Fruit fly (Drosophila melanogaster) whole organism, embryonic: ENCODE data around the gene Psa.

Experiments used
- Atf-2 ChIP-seq: fragments of 200-800 bp; sonication (Bioruptor generic); optimal IDR thresholded peaks from 2 replicates; lab custom pipeline; 2016; ENCODE audit warnings: missing biosample characterization, missing genetic modification characterization
- CG10267 ChIP-seq: fragments of 200-800 bp; sonication (Bioruptor generic); optimal IDR thresholded peaks from 2 replicates; lab custom pipeline; 2018; ENCODE audit warnings: missing biosample characterization, mild to moderate bottlenecking, missing genetic modification characterization, moderate library complexity
- CG13287 ChIP-seq: fragments of 200-800 bp; sonication (Bioruptor generic); IDR thresholded peaks from 2 replicates; pipeline ENCODE4 v1.3.6; 2022; ENCODE audit warnings: missing biosample characterization, missing genetic modification characterization; ENCODE audit not compliant: partially characterized antibody
- CG14050 ChIP-seq: fragments of 200-800 bp; sonication (Bioruptor generic); IDR thresholded peaks from 3 replicates; pipeline ENCODE4 v1.3.6; 2022; ENCODE audit warnings: missing biosample characterization, missing genetic modification characterization
- CG14710 ChIP-seq: fragments of 200-800 bp; sonication (Bioruptor generic); optimal IDR thresholded peaks from 3 replicates; lab custom pipeline; 2019; ENCODE audit warnings: missing biosample characterization, mild to moderate bottlenecking, missing genetic modification characterization, moderate library complexity
- CG15011 ChIP-seq: fragments of 200-800 bp; sonication (Bioruptor generic); optimal IDR thresholded peaks from 3 replicates; lab custom pipeline; 2018; ENCODE audit warnings: missing biosample characterization, mild to moderate bottlenecking, missing genetic modification characterization
- CG17829 ChIP-seq: fragments of 200-800 bp; optimal IDR thresholded peaks from 2 replicates; lab custom pipeline; 2019; ENCODE audit warnings: missing biosample characterization, mild to moderate bottlenecking, missing genetic modification characterization, moderate library complexity
- CG18011 ChIP-seq: fragments of 200-800 bp; sonication (Bioruptor generic); optimal IDR thresholded peaks from 2 replicates; lab custom pipeline; 2017; ENCODE audit warnings: missing biosample characterization, missing genetic modification characterization, mild to moderate bottlenecking, moderate library complexity, missing genotype
- CG2202 ChIP-seq: fragments of 200-800 bp; sonication (Bioruptor generic); optimal IDR thresholded peaks from 2 replicates; lab custom pipeline; 2018; ENCODE audit warnings: missing biosample characterization, mild to moderate bottlenecking, missing genetic modification characterization
- CG3281 ChIP-seq: fragments of 200-800 bp; sonication (Bioruptor generic); optimal IDR thresholded peaks from 3 replicates; lab custom pipeline; 2017; ENCODE audit warnings: missing biosample characterization, mild to moderate bottlenecking, missing genetic modification characterization
- CG3407 ChIP-seq: fragments of 200-800 bp; sonication (Bioruptor generic); optimal IDR thresholded peaks from 2 replicates; lab custom pipeline; 2018; ENCODE audit warnings: missing biosample characterization, mild to moderate bottlenecking, missing genetic modification characterization
- CG34376 ChIP-seq: fragments of 200-800 bp; sonication (Bioruptor generic); optimal IDR thresholded peaks from 2 replicates; lab custom pipeline; 2018; ENCODE audit warnings: missing biosample characterization, mild to moderate bottlenecking, missing genetic modification characterization
- CG4424 ChIP-seq: fragments of 200-800 bp; sonication (Bioruptor generic); optimal IDR thresholded peaks from 3 replicates; lab custom pipeline; 2016; ENCODE audit warnings: missing biosample characterization, missing genetic modification characterization
- CG7271 ChIP-seq: fragments of 200-800 bp; sonication (Bioruptor generic); optimal IDR thresholded peaks from 2 replicates; lab custom pipeline; 2018; ENCODE audit warnings: missing biosample characterization, mild to moderate bottlenecking, missing genetic modification characterization, moderate library complexity
- CG7556 ChIP-seq: fragments of 200-800 bp; sonication (Bioruptor generic); optimal IDR thresholded peaks from 2 replicates; lab custom pipeline; 2017; ENCODE audit warnings: missing biosample characterization, mild to moderate bottlenecking, missing genetic modification characterization
- CG8388 ChIP-seq: fragments of 200-800 bp; sonication (Bioruptor generic); optimal IDR thresholded peaks from 2 replicates; lab custom pipeline; 2019; ENCODE audit warnings: missing biosample characterization, mild to moderate bottlenecking, missing genetic modification characterization, moderate library complexity
- CG8478 ChIP-seq: fragments of >200 bp; optimal IDR thresholded peaks from 2 replicates; lab custom pipeline; 2018
- CG9215 ChIP-seq: fragments of 200-800 bp; sonication (Bioruptor generic); IDR thresholded peaks from 2 replicates; pipeline ENCODE4 v1.3.6; 2022; ENCODE audit warnings: missing biosample characterization, missing genetic modification characterization
- CG9727 ChIP-seq: fragments of 200-800 bp; sonication (Bioruptor generic); optimal IDR thresholded peaks from 3 replicates; lab custom pipeline; 2017; ENCODE audit warnings: missing biosample characterization, mild to moderate bottlenecking, missing genetic modification characterization
- CkIIα-i1 ChIP-seq: fragments of 200-800 bp; sonication (Bioruptor generic); IDR thresholded peaks from 2 replicates; pipeline ENCODE4 v1.3.6; 2022; ENCODE audit warnings: missing biosample characterization, missing genetic modification characterization
- Doc3 ChIP-seq: fragments of 200-800 bp; sonication (Bioruptor generic); IDR thresholded peaks from 3 replicates; pipeline ENCODE4 v1.3.6; 2022; ENCODE audit warnings: missing biosample characterization, missing genetic modification characterization; ENCODE audit not compliant: partially characterized antibody
- Drgx ChIP-seq: fragments of 200-800 bp; sonication (Bioruptor generic); IDR thresholded peaks from 2 replicates; pipeline ENCODE4 v1.3.6; 2022; ENCODE audit warnings: missing biosample characterization, missing genetic modification characterization
- Fer3 ChIP-seq: fragments of 200-800 bp; sonication (Bioruptor generic); optimal IDR thresholded peaks from 2 replicates; lab custom pipeline; 2018; ENCODE audit warnings: missing biosample characterization, mild to moderate bottlenecking, missing genetic modification characterization, moderate library complexity
- Gsc ChIP-seq: fragments of 200-800 bp; sonication (Bioruptor generic); IDR thresholded peaks from 2 replicates; pipeline ENCODE4 v1.3.6; 2022; ENCODE audit warnings: missing biosample characterization, missing genetic modification characterization
- H15 ChIP-seq: fragments of 200-800 bp; sonication (Bioruptor generic); IDR thresholded peaks from 3 replicates; pipeline ENCODE4 v1.3.6; 2022; ENCODE audit warnings: missing biosample characterization, missing genetic modification characterization
- H2.0 ChIP-seq: fragments of 200-800 bp; sonication (Bioruptor generic); IDR thresholded peaks from 2 replicates; pipeline ENCODE4 v1.3.6; 2022; ENCODE audit warnings: missing biosample characterization, missing genetic modification characterization
- HLH4C ChIP-seq: fragments of 200-800 bp; sonication (Bioruptor generic); IDR thresholded peaks from 3 replicates; pipeline ENCODE4 v1.3.6; 2022; ENCODE audit warnings: missing biosample characterization, missing genetic modification characterization; ENCODE audit not compliant: partially characterized antibody
- HLH54F ChIP-seq: fragments of 200-800 bp; sonication (Bioruptor generic); optimal IDR thresholded peaks from 3 replicates; lab custom pipeline; 2016; ENCODE audit warnings: missing biosample characterization, missing genetic modification characterization
- Hand ChIP-seq: fragments of 200-800 bp; sonication (Bioruptor generic); optimal IDR thresholded peaks from 2 replicates; lab custom pipeline; 2017; ENCODE audit warnings: mild to moderate bottlenecking, missing biosample characterization, missing genetic modification reagents, missing genetic modification characterization
- Hr51 ChIP-seq, 2 experiments: fragments of 200-800 bp; sonication (Bioruptor generic); optimal IDR thresholded peaks; 2 replicates in 1 of 2; 3 replicates in 1 of 2; lab custom pipeline; 2016 to 2018; ENCODE audit warnings: missing biosample characterization in 2 of 2, missing genetic modification characterization in 2 of 2, mild to moderate bottlenecking in 1 of 2, moderate library complexity in 1 of 2
- MTF-1 ChIP-seq: fragments of 200-800 bp; sonication (Bioruptor generic); optimal IDR thresholded peaks from 2 replicates; lab custom pipeline; 2018; ENCODE audit warnings: missing biosample characterization, mild to moderate bottlenecking, missing genetic modification characterization, borderline replicate concordance
- Nf-YB ChIP-seq: fragments of 200-800 bp; sonication (Bioruptor generic); optimal IDR thresholded peaks from 3 replicates; lab custom pipeline; 2019; ENCODE audit warnings: missing biosample characterization, mild to moderate bottlenecking, missing genetic modification characterization, moderate library complexity
- Six4 ChIP-seq: fragments of 200-800 bp; sonication (Bioruptor generic); optimal IDR thresholded peaks from 2 replicates; lab custom pipeline; 2016; ENCODE audit warnings: missing biosample characterization, missing genetic modification characterization
- Tbp ChIP-seq: fragments of >200 bp; optimal IDR thresholded peaks from 2 replicates; lab custom pipeline; 2018; ENCODE audit warnings: missing biosample characterization, missing genetic modification characterization
- Usf ChIP-seq: fragments of 200-800 bp; sonication (Bioruptor generic); optimal IDR thresholded peaks from 2 replicates; lab custom pipeline; 2017; ENCODE audit warnings: missing genotype, missing biosample characterization, missing genetic modification characterization
- ac ChIP-seq: fragments of 200-800 bp; sonication (Bioruptor generic); optimal IDR thresholded peaks from 3 replicates; lab custom pipeline; 2017; ENCODE audit warnings: missing biosample characterization, mild to moderate bottlenecking, missing genetic modification characterization
- ato ChIP-seq: fragments of 200-800 bp; sonication (Bioruptor generic); IDR thresholded peaks from 2 replicates; pipeline ENCODE4 v1.3.6; 2022; ENCODE audit warnings: missing biosample characterization, missing genetic modification characterization; ENCODE audit not compliant: partially characterized antibody
- cg ChIP-seq: fragments of 200-800 bp; sonication (Bioruptor generic); optimal IDR thresholded peaks from 3 replicates; lab custom pipeline; 2019; ENCODE audit warnings: missing biosample characterization, mild to moderate bottlenecking, missing genetic modification characterization, moderate library complexity
- ewg ChIP-seq: fragments of 200-800 bp; sonication (Bioruptor generic); optimal IDR thresholded peaks from 3 replicates; lab custom pipeline; 2017; ENCODE audit warnings: mild to moderate bottlenecking, missing biosample characterization, missing genetic modification reagents, missing genetic modification characterization
- fd64A ChIP-seq: fragments of 200-800 bp; sonication (Bioruptor generic); optimal IDR thresholded peaks from 3 replicates; lab custom pipeline; 2018; ENCODE audit warnings: missing biosample characterization, mild to moderate bottlenecking, missing genetic modification characterization
- lab ChIP-seq: fragments of 200-800 bp; sonication (Bioruptor generic); optimal IDR thresholded peaks from 3 replicates; lab custom pipeline; 2017; ENCODE audit warnings: missing biosample characterization, missing genetic modification characterization, mild to moderate bottlenecking, moderate library complexity, missing genetic modification reagents
- maf-S ChIP-seq: fragments of 200-800 bp; sonication (Bioruptor generic); optimal IDR thresholded peaks from 2 replicates; lab custom pipeline; 2016; ENCODE audit warnings: missing biosample characterization, missing genetic modification characterization
- pb ChIP-seq: fragments of 200-800 bp; sonication (Bioruptor generic); optimal IDR thresholded peaks from 3 replicates; lab custom pipeline; 2016; ENCODE audit warnings: missing biosample characterization, missing genetic modification characterization
- pros ChIP-seq: fragments of 200-800 bp; sonication (Bioruptor generic); optimal IDR thresholded peaks from 3 replicates; lab custom pipeline; 2019; ENCODE audit warnings: missing biosample characterization, mild to moderate bottlenecking, missing genetic modification characterization, moderate library complexity
- sd ChIP-seq: fragments of 200-800 bp; sonication (Bioruptor generic); optimal IDR thresholded peaks from 3 replicates; lab custom pipeline; 2018; ENCODE audit warnings: missing biosample characterization, mild to moderate bottlenecking, missing genetic modification characterization, moderate library complexity
- seq ChIP-seq: fragments of 200-800 bp; sonication (Bioruptor generic); IDR thresholded peaks from 2 replicates; pipeline ENCODE4 v1.3.6; 2022; ENCODE audit warnings: missing biosample characterization, missing genetic modification characterization
- sim ChIP-seq: fragments of 200-800 bp; sonication (Bioruptor generic); IDR thresholded peaks from 2 replicates; pipeline ENCODE4 v1.3.6; 2022; ENCODE audit warnings: missing biosample characterization, missing genetic modification characterization
- tll ChIP-seq, 2 experiments: fragments of 200-800 bp in 1 of 2; fragments of >200 bp in 1 of 2; sonication (Bioruptor generic) in 1 of 2; optimal IDR thresholded peaks; 2 replicates each; lab custom pipeline; 2017 to 2019; ENCODE audit warnings: missing biosample characterization in 2 of 2, missing genetic modification characterization in 2 of 2, mild to moderate bottlenecking in 1 of 2, moderate library complexity in 1 of 2
- toy ChIP-seq: fragments of 200-800 bp; sonication (Bioruptor generic); IDR thresholded peaks from 2 replicates; pipeline ENCODE4 v1.3.6; 2022; ENCODE audit warnings: missing biosample characterization, missing genetic modification characterization
- z ChIP-seq: fragments of 200-800 bp; sonication (Bioruptor generic); IDR thresholded peaks from 3 replicates; pipeline ENCODE4 v1.3.6; 2022; ENCODE audit warnings: missing biosample characterization, missing genetic modification characterization

Gene Psa

DNA sequence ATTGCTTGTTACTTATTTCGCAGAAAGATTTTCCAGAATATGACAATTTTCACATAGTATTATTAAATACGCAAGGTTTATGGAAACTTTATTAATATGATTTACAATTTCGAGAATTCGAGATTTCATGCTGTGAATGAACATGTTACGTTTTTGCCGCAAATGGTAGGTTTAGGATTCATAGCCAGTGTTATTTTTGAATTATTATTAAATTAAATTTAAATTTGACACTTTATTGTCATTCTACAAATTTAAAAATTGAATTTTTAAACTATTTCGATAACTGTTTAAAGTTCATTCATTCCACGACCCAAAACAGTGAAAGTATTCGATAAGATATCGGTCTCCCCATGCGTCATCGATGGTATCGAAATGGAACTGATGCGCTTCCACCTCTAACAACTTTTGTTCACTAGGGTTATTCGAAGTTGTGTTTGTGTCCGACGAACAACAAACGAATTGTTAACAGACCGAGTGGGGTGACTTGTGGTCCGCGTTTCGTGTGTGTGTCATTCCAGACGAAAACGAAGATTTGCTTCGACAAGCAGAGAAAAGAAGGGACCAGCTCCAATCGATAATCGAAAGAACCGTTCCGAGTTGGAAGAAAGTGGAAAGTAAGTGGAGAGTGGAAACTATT is 43.2 kb downstream of the Psa start, which contains the start of the genes CG32313 and Pcyt1 (continued):
- TF ChIP-seq Hand (GFP tag; lab: Kevin White, UChicago) (no peak), CG7556 (GFP tag; lab: Kevin White, UChicago) (no peak), CG3407 (GFP tag; lab: Kevin White, UChicago) (no peak), Atf-2 (GFP tag; lab: Kevin White, UChicago) (no peak), CG10267 (tag; lab: Kevin White, UChicago) (peak; percentile 45), cg (GFP tag; lab: Kevin White, UChicago) (peak; percentile 35), CG18011 (GFP tag; lab: Kevin White, UChicago) (no peak), Hr51 (GFP tag; optimal IDR thresholded peaks at IDR 0.05; lab: Kevin White, UChicago) (no peak), CG3281 (GFP tag; lab: Kevin White, UChicago) (peak; percentile 31), CG8388 (no peak), maf-S (GFP tag; lab: Kevin White, UChicago) (no peak), CG14710 (tag; lab: Kevin White, UChicago) (peak; percentile 54), CG9215 (GFP tag; lab: Robert Waterston, UW) (no peak), ac (GFP tag; lab: Kevin White, UChicago) (no peak), ato (GFP tag; lab: Robert Waterston, UW) (peak; percentile 83), pros (GFP tag; lab: Kevin White, UChicago) (peak; percentile 92), Tbp (GFP tag; lab: Kevin White, UChicago) (no peak), CG2202 (tag; lab: Kevin White, UChicago) (peak; percentile 5), CG4424 (GFP tag; lab: Kevin White, UChicago) (peak; percentile 6), CkIIα-i1 (GFP tag; lab: Robert Waterston, UW) (no peak), seq (GFP tag; lab: Robert Waterston, UW) (no peak), fd64A (GFP tag; lab: Kevin White, UChicago) (no peak), Nf-YB (GFP tag; lab: Kevin White, UChicago) (no peak), H2.0 (no peak), sim (GFP tag; lab: Robert Waterston, UW) (no peak), Usf (GFP tag; lab: Kevin White, UChicago) (no peak), pb (no peak), CG34376 (GFP tag; lab: Kevin White, UChicago) (peak; percentile 30), CG8478 (lab: Kevin White, UChicago) (no peak), CG7271 (tag; lab: Kevin White, UChicago) (no peak), CG15011 (no peak), H15 (GFP tag; lab: Robert Waterston, UW) (no peak), MTF-1 (no peak), ewg (GFP tag; lab: Kevin White, UChicago) (no peak), HLH54F (GFP tag; lab: Kevin White, UChicago) (no peak), CG14050 (GFP tag; lab: Robert Waterston, UW) (no peak), z (GFP tag; lab: Robert Waterston, UW) (no peak), Doc3 (GFP tag; lab: Robert Waterston, UW) (peak; percentile 81), CG13287 (GFP tag; lab: Robert Waterston, UW) (peak; percentile 91), tll (GFP tag; optimal IDR thresholded peaks at IDR 0.05; lab: Kevin White, UChicago) (no peak), CG17829 (tag; lab: Kevin White, UChicago) (peak; percentile 6), Drgx (GFP tag; lab: Robert Waterston, UW) (no peak), Fer3 (tag; lab: Kevin White, UChicago) (no peak), sd (peak; percentile 75), Six4 (GFP tag; lab: Kevin White, UChicago) (no peak), Gsc (GFP tag; lab: Robert Waterston, UW) (no peak), lab (GFP tag; lab: Kevin White, UChicago) (peak; percentile 27), CG9727 (GFP tag; lab: Kevin White, UChicago) (no peak), HLH4C (GFP tag; lab: Robert Waterston, UW) (peak; percentile 91), toy (no peak)
